Fruit fly (Drosophila melanogaster): ENCODE measurements around the gene Sol1.
A peak's percentile ranks its signal among the peaks of the same experiment; 100 is the strongest.

Sol1 gene

dm6 chr3R:12431030-12431489, 45.0 kb downstream of the Sol1 start, which contains the start of gene Prosalpha2 (continued):
- TF ChIP-seq stwl (tag; optimal IDR thresholded peaks at IDR 0.05) (peak; percentile 41), gcm (GFP tag; optimal IDR thresholded peaks at IDR 0.05) (no peak), Nf-YC (tag; optimal IDR thresholded peaks at IDR 0.05) (peak; percentile 30), zf30C (GFP tag; optimal IDR thresholded peaks at IDR 0.05) (peak; percentile 19), NfI (GFP tag; optimal IDR thresholded peaks at IDR 0.05) (peak; percentile 43), Myb (GFP tag; optimal IDR thresholded peaks at IDR 0.05) (peak; percentile 20), CG10654 (GFP tag; optimal IDR thresholded peaks at IDR 0.05) (no peak), fd96Cb (tag; optimal IDR thresholded peaks at IDR 0.05) (no peak), CG8478 (optimal IDR thresholded peaks at IDR 0.05) (no peak), Tbp (GFP tag; optimal IDR thresholded peaks at IDR 0.05) (no peak), CG17802 (tag; optimal IDR thresholded peaks at IDR 0.05) (peak; percentile 64), row (GFP tag; IDR thresholded peaks at IDR 0.05) (peak; percentile 59), Hmr (GFP tag; optimal IDR thresholded peaks at IDR 0.05) (no peak), ken (GFP tag; IDR thresholded peaks at IDR 0.05) (no peak), inv (GFP tag; IDR thresholded peaks at IDR 0.05; ENCODE audit: partially characterized antibody) (no peak), CG4617 (GFP tag; optimal IDR thresholded peaks at IDR 0.05; ENCODE audit: borderline replicate concordance) (peak; percentile 57), Fer1 (GFP tag; optimal IDR thresholded peaks at IDR 0.05) (peak; percentile 21), D (optimal IDR thresholded peaks at IDR 0.05) (no peak), D (GFP tag; optimal IDR thresholded peaks at IDR 0.05) (no peak), Kr (GFP tag; optimal IDR thresholded peaks at IDR 0.05) (no peak), CG16863 (GFP tag; optimal IDR thresholded peaks at IDR 0.05) (no peak), CG15514 (GFP tag; optimal IDR thresholded peaks at IDR 0.05) (peak; percentile 62), Dref (GFP tag; IDR thresholded peaks at IDR 0.05) (peak; percentile 25; the same call in 1 of the 2 replicates), CG10209 (GFP tag; optimal IDR thresholded peaks at IDR 0.05) (no peak), CG17361 (GFP tag; IDR thresholded peaks at IDR 0.05) (0 out of 3 replicates have a peak, but pooled peaks have one; percentile 27), CG33213 (GFP tag; optimal IDR thresholded peaks at IDR 0.05) (peak; percentile 5), CG7357 (GFP tag; IDR thresholded peaks at IDR 0.05) (peak; percentile 93), CG9797 (GFP tag; optimal IDR thresholded peaks at IDR 0.05) (peak; percentile 84), CG17829 (tag; optimal IDR thresholded peaks at IDR 0.05) (peak; percentile 33), MESR4 (GFP tag; optimal IDR thresholded peaks at IDR 0.05) (peak; percentile 66), CG10147 (GFP tag; optimal IDR thresholded peaks at IDR 0.05) (peak; percentile 11), CG10462 (GFP tag; optimal IDR thresholded peaks at IDR 0.05) (no peak), gfzf (GFP tag; optimal IDR thresholded peaks at IDR 0.05) (peak; percentile 83), CTCF (GFP tag; optimal IDR thresholded peaks at IDR 0.05) (peak; percentile 9), sug (tag; optimal IDR thresholded peaks at IDR 0.05) (peak; percentile 40), CG8290 (GFP tag; optimal IDR thresholded peaks at IDR 0.05) (peak; percentile 9), CG8290 (tag; optimal IDR thresholded peaks at IDR 0.05) (no peak), CG10959 (GFP tag; IDR thresholded peaks at IDR 0.05) (no peak), CG13775 (GFP tag; optimal IDR thresholded peaks at IDR 0.05) (peak; percentile 5), Dll (GFP tag; IDR thresholded peaks at IDR 0.05; ENCODE audit: partially characterized antibody) (0 out of 4 replicates have a peak, but pooled peaks have one; percentile 29), MBD-R2 (GFP tag; IDR thresholded peaks at IDR 0.05) (peak; percentile 82), insv (GFP tag; optimal IDR thresholded peaks at IDR 0.05) (peak in 1 of 2 experiments; percentile 31), CG6683 (GFP tag; optimal IDR thresholded peaks at IDR 0.05) (no peak), CG6272 (GFP tag; IDR thresholded peaks at IDR 0.05) (no peak; the same call in 1 of the 2 replicates), CG4424 (GFP tag; optimal IDR thresholded peaks at IDR 0.05) (peak; percentile 3), CG2120 (GFP tag; optimal IDR thresholded peaks at IDR 0.05) (peak; percentile 52), slbo (GFP tag; IDR thresholded peaks at IDR 0.05) (peak; percentile 39), CG32532 (GFP tag; IDR thresholded peaks at IDR 0.05) (peak; percentile 30; the same call in 1 of the 2 replicates), prd (optimal IDR thresholded peaks at IDR 0.05) (no peak), prd (GFP tag; IDR thresholded peaks at IDR 0.05) (no peak), Optix (GFP tag; IDR thresholded peaks at IDR 0.05) (no peak), CG10543 (GFP tag; optimal IDR thresholded peaks at IDR 0.05) (no peak)

All from whole organism, embryonic.